Fruit fly (Drosophila melanogaster): ENCODE data around the gene ppan.

ppan gene

DNA sequence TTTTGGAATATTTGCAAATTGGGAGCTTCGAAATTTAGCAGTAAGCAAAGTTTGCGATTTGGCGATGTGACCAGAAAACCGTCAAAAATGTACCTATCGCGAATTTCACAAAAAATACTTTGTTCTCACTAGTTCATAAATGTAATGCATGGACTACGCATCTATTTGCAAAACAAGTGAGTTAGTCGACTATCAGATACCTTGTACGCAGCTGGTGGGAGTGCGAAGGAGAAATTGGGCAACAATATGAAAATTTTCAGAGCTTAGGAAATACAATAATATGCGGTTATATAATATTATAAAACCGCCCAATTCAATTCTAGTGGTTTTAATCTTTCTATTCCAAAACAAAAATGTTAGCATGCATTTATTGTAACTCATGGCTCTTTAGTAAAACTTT is 2.7 kb downstream of the ppan start, which contains the start of gene Bdbt:
Gene Bdbt, minus strand, starts transcription at position 73 of the 400 bp plus-strand sequence.
- TF ChIP-seq N (GFP tag; optimal IDR thresholded peaks at IDR 0.05) (peak; percentile 94), CG9705 (GFP tag; optimal IDR thresholded peaks at IDR 0.05) (no peak), pan (optimal IDR thresholded peaks at IDR 0.05) (no peak), Mio (GFP tag; optimal IDR thresholded peaks at IDR 0.05) (no peak), Jra (GFP tag; optimal IDR thresholded peaks at IDR 0.05) (no peak), Vsx2 (GFP tag; optimal IDR thresholded peaks at IDR 0.05; ENCODE audit: partially characterized antibody) (no peak), sv (GFP tag; optimal IDR thresholded peaks at IDR 0.05) (peak; percentile 32), psq (GFP tag; optimal IDR thresholded peaks at IDR 0.05) (peak; percentile 5), Hr78 (GFP tag; optimal IDR thresholded peaks at IDR 0.05) (peak; percentile 51), h (GFP tag; optimal IDR thresholded peaks at IDR 0.05) (peak; percentile 46), brk (GFP tag; optimal IDR thresholded peaks at IDR 0.05) (no peak), Sp1 (GFP tag; optimal IDR thresholded peaks at IDR 0.05) (no peak), Myc (optimal IDR thresholded peaks at IDR 0.05) (no peak), woc (GFP tag; optimal IDR thresholded peaks at IDR 0.05) (peak; percentile 52), sage (GFP tag; optimal IDR thresholded peaks at IDR 0.05) (no peak), Dfd (GFP tag; optimal IDR thresholded peaks at IDR 0.05) (no peak), foxo (GFP tag; optimal IDR thresholded peaks at IDR 0.05) (peak in 1 of 2 experiments; percentile 43), OdsH (GFP tag; optimal IDR thresholded peaks at IDR 0.05) (peak; percentile 23), CrebA (GFP tag; optimal IDR thresholded peaks at IDR 0.05; ENCODE audit: borderline replicate concordance) (no peak), Hnf4 (GFP tag; optimal IDR thresholded peaks at IDR 0.05) (no peak), lola (GFP tag; optimal IDR thresholded peaks at IDR 0.05) (no peak), dmrt93B (GFP tag; optimal IDR thresholded peaks at IDR 0.05) (no peak), dl (GFP tag; optimal IDR thresholded peaks at IDR 0.05; ENCODE audit: insufficient read depth in 1 of 2, partially characterized antibody in 2 of 2) (no peak), usp (GFP tag; optimal IDR thresholded peaks at IDR 0.05) (no peak), CG32264 (GFP tag; optimal IDR thresholded peaks at IDR 0.05) (no peak), Abd-B (GFP tag; optimal IDR thresholded peaks at IDR 0.05) (no peak), GATAd (GFP tag; optimal IDR thresholded peaks at IDR 0.05) (no peak), rgr (GFP tag; optimal IDR thresholded peaks at IDR 0.05) (no peak), Hr83 (GFP tag; optimal IDR thresholded peaks at IDR 0.05; ENCODE audit: poor library complexity, severe bottlenecking) (peak; percentile 20), br (GFP tag; optimal IDR thresholded peaks at IDR 0.05) (no peak), Dif (GFP tag; optimal IDR thresholded peaks at IDR 0.05; ENCODE audit: partially characterized antibody) (no peak), fru (GFP tag; optimal IDR thresholded peaks at IDR 0.05) (no peak), dsf (GFP tag; optimal IDR thresholded peaks at IDR 0.05; ENCODE audit: borderline replicate concordance) (no peak), Rel (GFP tag; optimal IDR thresholded peaks at IDR 0.05) (no peak), Rel (tag; optimal IDR thresholded peaks at IDR 0.05) (no peak), jim (GFP tag; optimal IDR thresholded peaks at IDR 0.05) (no peak), HLH106 (tag; optimal IDR thresholded peaks at IDR 0.05) (no peak), ey (GFP tag; optimal IDR thresholded peaks at IDR 0.05) (peak; percentile 37), tai (GFP tag; optimal IDR thresholded peaks at IDR 0.05) (no peak)

dm6 chr3R:21124225-21124624 is 8.2 kb downstream of the ppan start:
- TF ChIP-seq foxo (GFP tag; optimal IDR thresholded peaks at IDR 0.05) (no peak), Rel (GFP tag; optimal IDR thresholded peaks at IDR 0.05) (no peak), Rel (tag; optimal IDR thresholded peaks at IDR 0.05) (peak; percentile 14), Dif (GFP tag; optimal IDR thresholded peaks at IDR 0.05; ENCODE audit: partially characterized antibody) (peak; percentile 16)

- TF ChIP-seq Sp1 (GFP tag; optimal IDR thresholded peaks at IDR 0.05) (no peak), Hr78 (GFP tag; optimal IDR thresholded peaks at IDR 0.05) (no peak), N (GFP tag; optimal IDR thresholded peaks at IDR 0.05) (peak; percentile 84)
Measured at dm6 chr3R:21126673-21127284, 10.7 kb downstream of the ppan start.

Measured in whole organism, wandering third instar larva.